Worm (Caenorhabditis elegans) whole organism, late embryonic: ENCODE data around the gene nduf-9.

Experiments used
- ceh-22 ChIP-seq: sonication (generic microtip); optimal IDR thresholded peaks from 2 replicates; lab custom pipeline; 2017; ENCODE audit warnings: missing biosample characterization, missing genetic modification characterization
- ceh-6 ChIP-seq: fragments of 200-800 bp; sonication (Bioruptor generic); optimal IDR thresholded peaks from 2 replicates; lab custom pipeline; 2018; ENCODE audit warnings: mild to moderate bottlenecking, missing genetic modification characterization, missing compliant biosample characterization
- ceh-9 ChIP-seq: sonication (generic microtip); optimal IDR thresholded peaks from 2 replicates; lab custom pipeline; 2016; ENCODE audit warnings: mild to moderate bottlenecking, missing genetic modification characterization, inconsistent platforms, missing compliant biosample characterization
- pqm-1 ChIP-seq: sonication (generic microtip); optimal IDR thresholded peaks from 2 replicates; lab custom pipeline; 2016; ENCODE audit warnings: missing genetic modification characterization, missing compliant biosample characterization

- TF ChIP-seq ceh-22 (tag; lab: Kevin White, UChicago) (no peak), ceh-9 (tag; lab: Kevin White, UChicago) (no peak), pqm-1 (tag; lab: Kevin White, UChicago) (no peak), ceh-6 (GFP tag; lab: Kevin White, UChicago) (no peak)
These were observed 30.2 kb upstream of the nduf-9 start, which contains the start of gene Y53G8AM.8 for ce11 chrIII:3278610-3279009.
